Worm (Caenorhabditis elegans): ENCODE data around the gene ugt-39.

DNA sequence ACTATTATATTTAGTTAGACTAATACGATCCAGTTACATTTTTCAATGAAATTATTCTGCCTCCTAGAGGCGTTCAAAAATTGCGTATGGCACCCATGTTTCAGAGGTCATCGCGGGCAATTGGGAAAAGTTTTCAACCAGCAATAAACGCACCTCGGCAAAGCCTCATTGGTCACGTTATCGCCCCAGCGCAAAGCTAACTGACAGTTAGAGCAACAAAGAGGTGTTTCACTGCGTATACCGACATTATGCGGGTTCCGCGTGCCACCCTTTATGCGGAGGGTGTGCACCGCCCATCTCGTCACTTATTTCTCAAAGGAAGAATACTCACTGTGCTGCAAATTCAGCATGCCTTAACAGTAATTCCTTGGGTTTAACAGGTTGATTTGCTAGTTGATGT, 14.3 kb upstream of the ugt-39 start:
- no peak for TF ChIP-seq aly-2 (tag; optimal IDR thresholded peaks at IDR 0.05)
- no peak for TF ChIP-seq skn-1 (tag; optimal IDR thresholded peaks at IDR 0.05)
- TF ChIP-seq ceh-28 (tag; optimal IDR thresholded peaks at IDR 0.05) = no peak
